Fruit fly (Drosophila melanogaster): ENCODE results near the gene Ge-1.
A peak's percentile ranks its signal among the peaks of the same experiment; 100 is the strongest.

Ge-1 gene

DNA sequence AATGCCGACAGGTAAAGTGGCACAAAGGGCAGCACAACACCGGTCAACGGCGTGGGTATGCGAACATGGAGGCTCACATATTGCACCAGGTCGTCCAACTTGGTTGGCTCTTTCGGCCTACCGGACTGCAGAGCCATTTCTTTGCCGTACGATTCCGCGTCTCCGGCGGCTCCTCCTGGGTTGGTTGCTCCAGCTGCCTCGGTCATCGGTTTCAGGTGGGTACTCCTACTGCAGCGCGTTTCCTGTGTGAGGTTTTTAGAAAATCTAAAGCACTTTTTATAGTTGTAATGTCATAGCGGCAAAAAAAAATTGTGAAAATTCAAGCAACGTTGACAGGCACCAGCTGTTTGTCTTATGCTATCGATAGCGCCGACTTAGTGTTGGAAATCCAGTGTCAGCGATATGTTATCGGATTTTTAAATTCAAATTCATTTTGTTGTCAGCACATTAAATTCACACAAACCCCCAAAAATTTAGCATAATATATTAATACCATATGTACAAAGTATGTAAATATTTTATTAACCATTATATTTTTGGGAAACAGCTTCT lies 19.4 kb upstream of the Ge-1 start, which contains the start of gene CG6230 (continued):
- TF ChIP-seq sim (GFP tag; IDR thresholded peaks at IDR 0.05): no peak
- no peak for TF ChIP-seq her (GFP tag; optimal IDR thresholded peaks at IDR 0.05)
- no peak for TF ChIP-seq fd64A (GFP tag; optimal IDR thresholded peaks at IDR 0.05)
- TF ChIP-seq CG31365 (tag; optimal IDR thresholded peaks at IDR 0.05): no peak
- no peak for TF ChIP-seq gcm (GFP tag; optimal IDR thresholded peaks at IDR 0.05)
- peak; percentile 24 for TF ChIP-seq trem (tag; optimal IDR thresholded peaks at IDR 0.05)
- no peak for TF ChIP-seq Poxn (GFP tag; IDR thresholded peaks at IDR 0.05)
- no peak for TF ChIP-seq CG31224 (GFP tag; IDR thresholded peaks at IDR 0.05)
- no peak for TF ChIP-seq CrebB (tag; optimal IDR thresholded peaks at IDR 0.05)
- no peak for TF ChIP-seq maf-S (GFP tag; optimal IDR thresholded peaks at IDR 0.05)
- no peak for TF ChIP-seq CG31388 (GFP tag; optimal IDR thresholded peaks at IDR 0.05)
- no peak for TF ChIP-seq ap (GFP tag; IDR thresholded peaks at IDR 0.05)
- no peak for TF ChIP-seq Lhr (GFP tag; optimal IDR thresholded peaks at IDR 0.05)
- peak; percentile 33; the same call in 1 of the 3 replicates for TF ChIP-seq CG16813 (GFP tag; IDR thresholded peaks at IDR 0.05; ENCODE audit: partially characterized antibody)
- no peak for TF ChIP-seq gsb (GFP tag; IDR thresholded peaks at IDR 0.05)
- TF ChIP-seq CG12659 (GFP tag; optimal IDR thresholded peaks at IDR 0.05): no peak
- no peak for TF ChIP-seq Dip3 (GFP tag; optimal IDR thresholded peaks at IDR 0.05)
- TF ChIP-seq ab (GFP tag; optimal IDR thresholded peaks at IDR 0.05): no peak
- peak; percentile 33; the same call in 1 of the 2 replicates for TF ChIP-seq CG2129 (GFP tag; IDR thresholded peaks at IDR 0.05; ENCODE audit: partially characterized antibody)
- TF ChIP-seq CHES-1-like (GFP tag; optimal IDR thresholded peaks at IDR 0.05): no peak
- TF ChIP-seq Max (GFP tag; optimal IDR thresholded peaks at IDR 0.05): no peak
- TF ChIP-seq CG32532 (GFP tag; IDR thresholded peaks at IDR 0.05): no peak
- peak; percentile 3 for TF ChIP-seq CG14710 (tag; optimal IDR thresholded peaks at IDR 0.05)
- TF ChIP-seq CG15514 (GFP tag; optimal IDR thresholded peaks at IDR 0.05): peak; percentile 16
- peak; percentile 77 for TF ChIP-seq CG13287 (GFP tag; IDR thresholded peaks at IDR 0.05; ENCODE audit: partially characterized antibody)
- TF ChIP-seq br (optimal IDR thresholded peaks at IDR 0.05): no peak
- no peak for TF ChIP-seq Aef1 (GFP tag; IDR thresholded peaks at IDR 0.05)
- TF ChIP-seq Dll (GFP tag; IDR thresholded peaks at IDR 0.05; ENCODE audit: partially characterized antibody): peak; percentile 71; the same call in 2 of the 4 replicates
- no peak for TF ChIP-seq CG16815 (GFP tag; optimal IDR thresholded peaks at IDR 0.05)
- peak; percentile 71 for TF ChIP-seq Bgb (GFP tag; IDR thresholded peaks at IDR 0.05; ENCODE audit: partially characterized antibody)
- no peak for TF ChIP-seq Ravus (GFP tag; IDR thresholded peaks at IDR 0.05)
- no peak for TF ChIP-seq Taf1 (GFP tag; IDR thresholded peaks at IDR 0.05)
- no peak for TF ChIP-seq CG34376 (GFP tag; optimal IDR thresholded peaks at IDR 0.05)
- no peak for TF ChIP-seq cg (GFP tag; optimal IDR thresholded peaks at IDR 0.05)
- no peak for TF ChIP-seq CG8281 (tag; optimal IDR thresholded peaks at IDR 0.05)
- no peak for TF ChIP-seq CG7271 (tag; optimal IDR thresholded peaks at IDR 0.05)
- TF ChIP-seq CG10959 (GFP tag; IDR thresholded peaks at IDR 0.05): no peak
- no peak for TF ChIP-seq CoRest (tag; optimal IDR thresholded peaks at IDR 0.05)
- no peak for TF ChIP-seq CG7357 (GFP tag; IDR thresholded peaks at IDR 0.05)
- no peak for TF ChIP-seq CG33557 (GFP tag; optimal IDR thresholded peaks at IDR 0.05)
- no peak for TF ChIP-seq CG17385 (GFP tag; optimal IDR thresholded peaks at IDR 0.05)
- no peak for TF ChIP-seq CG4404 (GFP tag; IDR thresholded peaks at IDR 0.05)
- no peak for TF ChIP-seq h (optimal IDR thresholded peaks at IDR 0.05)
- TF ChIP-seq fu2 (GFP tag; optimal IDR thresholded peaks at IDR 0.05): no peak
- TF ChIP-seq zf30C (GFP tag; optimal IDR thresholded peaks at IDR 0.05): no peak
- no peak for TF ChIP-seq CG13775 (GFP tag; optimal IDR thresholded peaks at IDR 0.05)
- TF ChIP-seq CG1792 (GFP tag; optimal IDR thresholded peaks at IDR 0.05): no peak
- no peak for TF ChIP-seq schlank (tag; optimal IDR thresholded peaks at IDR 0.05)
- no peak for TF ChIP-seq CG12071 (GFP tag; optimal IDR thresholded peaks at IDR 0.05)
- TF ChIP-seq CG13123 (GFP tag; optimal IDR thresholded peaks at IDR 0.05): no peak
- no peak for TF ChIP-seq CG13296 (GFP tag; optimal IDR thresholded peaks at IDR 0.05)

Measured in whole organism, embryonic.